Worm (Caenorhabditis elegans) whole organism, L4 larva: Measurements from ENCODE around the gene T05B4.10.

Experiments
- F26F4.8 ChIP-seq: fragments of 200-800 bp; sonication (Bioruptor generic); conservative IDR thresholded peaks from 2 replicates; pipeline ENCODE4 v1.3.6; 2022; ENCODE audit warnings: missing genetic modification characterization, missing compliant biosample characterization
- ceh-82 ChIP-seq: sonication (generic microtip); optimal IDR thresholded peaks from 2 replicates; lab custom pipeline; 2017; ENCODE audit warnings: missing biosample characterization, missing genetic modification characterization
- cey-2 ChIP-seq: sonication (generic microtip); optimal IDR thresholded peaks from 3 replicates; lab custom pipeline; 2017; ENCODE audit warnings: missing genetic modification characterization, mild to moderate bottlenecking, missing compliant biosample characterization, antibody characterized with exemption, borderline replicate concordance; ENCODE audit not compliant: insufficient read depth
- dpl-1 ChIP-seq: fragments of 150-350 bp; optimal IDR thresholded peaks from 2 replicates; lab custom pipeline; 2014; ENCODE audit warnings: missing biosample characterization, missing genetic modification reagents, missing genetic modification characterization
- jun-1 ChIP-seq: fragments of 150-350 bp; optimal IDR thresholded peaks from 2 replicates; lab custom pipeline; 2014; ENCODE audit warnings: missing biosample characterization, missing genetic modification reagents, missing genetic modification characterization
- mxl-2 ChIP-seq: fragments of 200-800 bp; sonication (Bioruptor generic); conservative IDR thresholded peaks from 2 replicates; pipeline ENCODE4 v1.3.6; 2022; ENCODE audit warnings: missing genetic modification reagents, missing genetic modification characterization, missing compliant biosample characterization
- nhr-11 ChIP-seq: fragments of 150-350 bp; optimal IDR thresholded peaks from 2 replicates; lab custom pipeline; 2014; ENCODE audit warnings: missing biosample characterization, missing genetic modification characterization
- nhr-28 ChIP-seq: fragments of 150-350 bp; optimal IDR thresholded peaks from 2 replicates; lab custom pipeline; 2014; ENCODE audit warnings: missing biosample characterization, missing genetic modification characterization
- nhr-77 ChIP-seq: fragments of 150-350 bp; optimal IDR thresholded peaks from 2 replicates; lab custom pipeline; 2014; ENCODE audit warnings: missing biosample characterization, missing genetic modification characterization
- pqm-1 ChIP-seq: sonication (generic microtip); optimal IDR thresholded peaks from 2 replicates; lab custom pipeline; 2017; ENCODE audit warnings: missing biosample characterization, missing genetic modification characterization
- skn-1 ChIP-seq: fragments of 150-350 bp; optimal IDR thresholded peaks from 2 replicates; lab custom pipeline; 2014; ENCODE audit warnings: missing biosample characterization, missing genetic modification characterization
- unc-62 ChIP-seq, 3 experiments: fragments of 150-350 bp in 1 of 3; sonication (generic microtip); optimal IDR thresholded peaks in 2 of 3; peaks in 1 of 3; 1 replicate in 1 of 3; 2 replicates in 2 of 3; lab custom pipeline; 2014 to 2017; ENCODE audit warnings: missing biosample characterization in 3 of 3, missing genetic modification characterization in 3 of 3, missing genetic modification reagents in 3 of 3, missing genotype in 1 of 3
- ztf-7 ChIP-seq: fragments of 150-350 bp; optimal IDR thresholded peaks from 2 replicates; lab custom pipeline; 2014; ENCODE audit warnings: missing biosample characterization, missing genetic modification characterization

DNA sequence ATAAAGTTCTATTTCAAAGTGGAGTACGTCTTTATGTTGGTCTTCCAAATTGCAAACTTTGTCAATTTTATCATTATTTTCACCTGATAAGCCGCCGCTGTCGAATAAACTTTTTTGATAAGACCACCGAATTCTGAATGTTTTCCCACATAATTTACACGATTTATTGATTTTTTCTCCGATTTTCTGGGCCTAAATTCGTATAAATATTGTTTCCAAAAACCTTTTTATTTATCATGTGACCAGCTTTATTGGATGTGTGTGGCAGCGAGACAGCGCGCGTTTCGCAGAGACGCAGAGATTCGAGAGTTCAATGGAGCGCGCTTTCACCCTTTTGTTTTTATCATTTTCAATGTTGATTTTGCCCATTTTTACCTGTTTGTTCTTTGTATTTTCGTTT lies 22.5 kb upstream of the T05B4.10 start:
- TF ChIP-seq mxl-2 (GFP tag; lab: Robert Waterston, UW) (no peak), cey-2 (tag; lab: Kevin White, UChicago) (no peak), jun-1 (tag; lab: Kevin White, UChicago) (no peak), nhr-77 (tag; lab: Kevin White, UChicago) (peak; percentile 59), F26F4.8 (no peak), dpl-1 (GFP tag; lab: Kevin White, UChicago) (peak; percentile 68), pqm-1 (tag; lab: Kevin White, UChicago) (peak; percentile 81), ztf-7 (tag; lab: Kevin White, UChicago) (no peak), ceh-82 (no peak), nhr-28 (tag; lab: Kevin White, UChicago) (peak; percentile 46), skn-1 (no peak), unc-62 (GFP tag; optimal IDR thresholded peaks at IDR 0.05 in 1 of 2; lab: Kevin White, UChicago) (no peak), unc-62 (tag; optimal IDR thresholded peaks at IDR 0.05; lab: Kevin White, UChicago) (no peak), nhr-11 (peak; percentile 64)
